Worm (Caenorhabditis elegans) whole organism, young adult: ENCODE measurements around the gene Y69A2AR.32.

ENCODE experiments used
- C17E4.6 ChIP-seq: fragments of 200-800 bp; sonication (Bioruptor generic); IDR thresholded peaks from 2 replicates; pipeline ENCODE4 v1.3.6; 2022; ENCODE audit warnings: missing genetic modification reagents, missing genetic modification characterization, missing compliant biosample characterization
- F10E7.11 ChIP-seq: sonication (generic microtip); optimal IDR thresholded peaks from 2 replicates; lab custom pipeline; 2017; ENCODE audit warnings: mild to moderate bottlenecking, missing genetic modification characterization, moderate library complexity, missing compliant biosample characterization
- F23B12.7 ChIP-seq: sonication (generic microtip); optimal IDR thresholded peaks from 2 replicates; lab custom pipeline; 2017; ENCODE audit warnings: missing genetic modification characterization, mild to moderate bottlenecking, missing compliant biosample characterization, antibody characterized with exemption, moderate library complexity; ENCODE audit not compliant: insufficient read depth
- F33H1.4 ChIP-seq: fragments of 200-800 bp; sonication (Bioruptor generic); IDR thresholded peaks from 2 replicates; pipeline ENCODE4 v1.3.6; 2022; ENCODE audit warnings: missing genetic modification reagents, missing genetic modification characterization, missing compliant biosample characterization
- F49E8.2 ChIP-seq: sonication (generic microtip); optimal IDR thresholded peaks from 3 replicates; lab custom pipeline; 2017; ENCODE audit warnings: missing genetic modification characterization, mild to moderate bottlenecking, missing compliant biosample characterization, antibody characterized with exemption, moderate library complexity; ENCODE audit not compliant: insufficient read depth
- F55B11.4 ChIP-seq: sonication (generic microtip); optimal IDR thresholded peaks from 2 replicates; lab custom pipeline; 2016; ENCODE audit warnings: missing compliant biosample characterization, missing genetic modification characterization, borderline replicate concordance; ENCODE audit not compliant: insufficient read depth
- Y53G8AR.9 ChIP-seq: fragments of 200-800 bp; sonication (Bioruptor generic); conservative IDR thresholded peaks from 2 replicates; pipeline ENCODE4 v1.3.6; 2022; ENCODE audit warnings: missing genetic modification reagents, missing genetic modification characterization, missing compliant biosample characterization
- Y67H2A.10 ChIP-seq: fragments of 200-800 bp; sonication (Bioruptor generic); conservative IDR thresholded peaks from 2 replicates; pipeline ENCODE4 v1.3.6; 2022; ENCODE audit warnings: missing genetic modification reagents, missing genetic modification characterization, missing compliant biosample characterization
- attf-3 ChIP-seq: fragments of 200-800 bp; sonication (Bioruptor generic); conservative IDR thresholded peaks from 2 replicates; pipeline ENCODE4 v1.3.6; 2022; ENCODE audit warnings: missing genetic modification reagents, missing genetic modification characterization, missing compliant biosample characterization
- attf-6 ChIP-seq: fragments of 200-800 bp; sonication (Bioruptor generic); IDR thresholded peaks from 2 replicates; pipeline ENCODE4 v1.3.6; 2022; ENCODE audit warnings: missing genetic modification reagents, missing genetic modification characterization, missing compliant biosample characterization
- bed-1 ChIP-seq: fragments of 200-800 bp; sonication (Bioruptor generic); IDR thresholded peaks from 2 replicates; pipeline ENCODE4 v1.3.6; 2022; ENCODE audit warnings: missing genetic modification reagents, missing genetic modification characterization, missing compliant biosample characterization
- cebp-1 ChIP-seq, 2 experiments: fragments of 200-800 bp in 1 of 2; sonication (Bioruptor generic) in 1 of 2; sonication (generic microtip) in 1 of 2; IDR thresholded peaks in 1 of 2; optimal IDR thresholded peaks in 1 of 2; 2 replicates each; pipeline versions ENCODE4 v1.3.6 to Lab custom; 2017 to 2022; ENCODE audit warnings: missing compliant biosample characterization in 2 of 2, missing genetic modification characterization in 2 of 2, mild to moderate bottlenecking in 1 of 2, missing genetic modification reagents in 1 of 2, moderate library complexity in 1 of 2
- ceh-91 ChIP-seq: fragments of 200-800 bp; sonication (Bioruptor generic); IDR thresholded peaks from 2 replicates; pipeline ENCODE4 v1.3.6; 2022; ENCODE audit warnings: missing genetic modification reagents, missing genetic modification characterization, missing compliant biosample characterization
- efl-1 ChIP-seq: fragments of 150-350 bp; optimal IDR thresholded peaks from 2 replicates; lab custom pipeline; 2014; ENCODE audit warnings: missing biosample characterization, missing genetic modification reagents, missing genetic modification characterization
- gei-17 ChIP-seq: fragments of 200-800 bp; sonication (Bioruptor generic); optimal IDR thresholded peaks from 2 replicates; lab custom pipeline; 2018; ENCODE audit warnings: mild to moderate bottlenecking, missing genetic modification characterization, missing compliant biosample characterization
- him-1 ChIP-seq: sonication (generic microtip); optimal IDR thresholded peaks from 2 replicates; lab custom pipeline; 2016; ENCODE audit warnings: missing genotype, missing genetic modification reagents, missing genetic modification characterization, missing compliant biosample characterization
- hrde-1 ChIP-seq: sonication (generic microtip); optimal IDR thresholded peaks from 2 replicates; lab custom pipeline; 2016; ENCODE audit warnings: missing genetic modification characterization, mild to moderate bottlenecking, missing compliant biosample characterization, moderate library complexity, missing genotype, missing genetic modification reagents, borderline replicate concordance
- hsf-1 ChIP-seq: fragments of 200-800 bp; sonication (Bioruptor generic); IDR thresholded peaks from 2 replicates; pipeline ENCODE4 v1.3.6; 2022; ENCODE audit warnings: missing genetic modification reagents, missing genetic modification characterization, missing compliant biosample characterization
- lag-1 ChIP-seq: fragments of 200-800 bp; sonication (Bioruptor generic); IDR thresholded peaks from 2 replicates; pipeline ENCODE4 v1.3.6; 2022; ENCODE audit warnings: missing genetic modification reagents, missing genetic modification characterization, missing compliant biosample characterization
- lin-26 ChIP-seq: fragments of 200-800 bp; sonication (Bioruptor generic); IDR thresholded peaks from 2 replicates; pipeline ENCODE4 v1.3.6; 2022; ENCODE audit warnings: missing genetic modification reagents, missing genetic modification characterization, missing compliant biosample characterization
- lin-54 ChIP-seq: fragments of 200-800 bp; sonication (Bioruptor generic); optimal IDR thresholded peaks from 2 replicates; lab custom pipeline; 2018; ENCODE audit warnings: mild to moderate bottlenecking, missing genetic modification characterization, missing compliant biosample characterization
- madf-3 ChIP-seq: fragments of 200-800 bp; sonication (Bioruptor generic); IDR thresholded peaks from 2 replicates; pipeline ENCODE4 v1.3.6; 2022; ENCODE audit warnings: missing genetic modification reagents, missing genetic modification characterization, missing compliant biosample characterization
- madf-8 ChIP-seq: fragments of 200-800 bp; sonication (Bioruptor generic); conservative IDR thresholded peaks from 2 replicates; pipeline ENCODE4 v1.3.6; 2022; ENCODE audit warnings: missing genetic modification reagents, missing genetic modification characterization, missing compliant biosample characterization
- mxl-1 ChIP-seq: sonication (generic microtip); optimal IDR thresholded peaks from 2 replicates; lab custom pipeline; 2016; ENCODE audit warnings: missing genetic modification characterization, missing compliant biosample characterization
- nhr-179 ChIP-seq: sonication (generic microtip); optimal IDR thresholded peaks from 2 replicates; lab custom pipeline; 2016; ENCODE audit warnings: mild to moderate bottlenecking, missing genetic modification characterization, missing compliant biosample characterization
- snpc-1.3 ChIP-seq: sonication (generic microtip); optimal IDR thresholded peaks from 2 replicates; lab custom pipeline; 2017; ENCODE audit warnings: missing genetic modification characterization, mild to moderate bottlenecking, missing compliant biosample characterization, antibody characterized with exemption, moderate library complexity, missing genotype, missing genetic modification reagents; ENCODE audit not compliant: insufficient read depth
- snpc-3.4 ChIP-seq: sonication (generic microtip); optimal IDR thresholded peaks from 2 replicates; lab custom pipeline; 2017; ENCODE audit warnings: missing genetic modification characterization, mild to moderate bottlenecking, missing compliant biosample characterization, antibody characterized with exemption, moderate library complexity, missing genotype, missing genetic modification reagents
- tbp1 ChIP-seq: fragments of 200-800 bp; sonication (Bioruptor generic); optimal IDR thresholded peaks from 2 replicates; lab custom pipeline; 2018; ENCODE audit warnings: mild to moderate bottlenecking, missing genetic modification characterization, missing compliant biosample characterization
- xnd-1 ChIP-seq: sonication (generic microtip); optimal IDR thresholded peaks from 2 replicates; lab custom pipeline; 2016; ENCODE audit warnings: missing genotype, missing genetic modification reagents, missing genetic modification characterization, missing compliant biosample characterization
- ztf-18 ChIP-seq: sonication (generic microtip); optimal IDR thresholded peaks from 2 replicates; lab custom pipeline; 2016; ENCODE audit warnings: missing genotype, mild to moderate bottlenecking, missing genetic modification characterization, missing compliant biosample characterization
- ztf-25 ChIP-seq: fragments of 200-800 bp; sonication (Bioruptor generic); IDR thresholded peaks from 2 replicates; pipeline ENCODE4 v1.3.6; 2022; ENCODE audit warnings: missing genetic modification reagents, missing genetic modification characterization, missing compliant biosample characterization

Gene Y69A2AR.32

DNA sequence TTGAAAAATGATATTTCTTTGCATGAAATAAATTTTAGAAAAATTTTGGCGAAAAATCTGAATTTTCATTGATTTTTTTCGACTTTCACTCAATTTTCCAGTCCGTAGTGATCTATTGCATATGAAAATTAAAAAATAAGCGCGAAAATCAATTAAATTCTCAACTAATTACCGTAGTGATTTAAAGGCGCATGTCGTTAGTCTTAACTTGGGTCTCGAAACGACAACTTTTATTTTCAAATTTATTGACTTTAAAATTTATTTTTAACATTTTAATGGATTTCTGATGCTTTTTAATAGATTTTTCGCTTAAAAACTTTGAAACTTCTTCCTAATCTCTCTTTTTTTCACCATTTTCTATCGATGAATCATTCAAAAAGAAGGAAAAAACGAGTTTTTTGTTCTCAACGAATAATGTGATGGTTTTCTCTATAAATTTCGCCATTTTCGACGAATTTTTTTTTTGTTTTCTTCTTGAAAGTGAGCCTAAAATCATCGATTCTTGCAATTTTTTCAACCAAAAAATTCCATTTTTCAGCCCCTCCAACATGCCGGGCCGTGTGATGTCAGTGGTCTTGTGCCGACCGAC lies 2.6 kb upstream of the Y69A2AR.32 start, which contains the start of gene vamp-7 (continued):
- TF ChIP-seq snpc-3.4 (tag; lab: Kevin White, UChicago), result peak; percentile 59
- no peak for TF ChIP-seq F23B12.7 (tag; lab: Kevin White, UChicago)
- no peak for TF ChIP-seq Y53G8AR.9 (GFP tag; lab: Robert Waterston, UW)
- peak; percentile 72 for TF ChIP-seq lin-54
- TF ChIP-seq madf-3, result peak; percentile 56; the same call in 1 of the 2 replicates
- peak; percentile 55; the same call in 1 of the 2 replicates for TF ChIP-seq attf-3
- TF ChIP-seq F49E8.2 (tag; lab: Kevin White, UChicago), result peak; percentile 55
- peak; percentile 91 for TF ChIP-seq xnd-1 (tag; lab: Kevin White, UChicago)
- TF ChIP-seq Y67H2A.10 (GFP tag; lab: Robert Waterston, UW), result no peak
- TF ChIP-seq lin-26, result 0 out of 2 replicates have a peak, but pooled peaks have one; percentile 14
- peak; percentile 1 for TF ChIP-seq him-1 (tag; lab: Kevin White, UChicago)
- TF ChIP-seq F33H1.4 (GFP tag; lab: Robert Waterston, UW), result peak; percentile 91
- peak; percentile 53; the same call in 1 of the 2 replicates for TF ChIP-seq ceh-91 (GFP tag; lab: Robert Waterston, UW)
- TF ChIP-seq gei-17, result no peak
- no peak for TF ChIP-seq cebp-1 (GFP tag; IDR thresholded peaks at IDR 0.05; lab: Robert Waterston, UW)
- peak; percentile 42 for TF ChIP-seq cebp-1 (tag; optimal IDR thresholded peaks at IDR 0.05; lab: Kevin White, UChicago)
- no peak for TF ChIP-seq lag-1 (GFP tag; lab: Robert Waterston, UW)
- TF ChIP-seq F10E7.11 (tag; lab: Kevin White, UChicago), result peak; percentile 49
- peak; percentile 51 for TF ChIP-seq snpc-1.3 (tag; lab: Kevin White, UChicago)
- peak; percentile 13 for TF ChIP-seq hrde-1 (tag; lab: Kevin White, UChicago)
- TF ChIP-seq nhr-179 (tag; lab: Kevin White, UChicago), result no peak
- TF ChIP-seq attf-6, result peak; percentile 56; the same call in 1 of the 2 replicates
- TF ChIP-seq bed-1, result 0 out of 2 replicates have a peak, but pooled peaks have one; percentile 71
- peak; percentile 19 for TF ChIP-seq tbp1 (GFP tag; lab: Kevin White, UChicago)
- 0 out of 2 replicates have a peak, but pooled peaks have one; percentile 29 for TF ChIP-seq ztf-25 (GFP tag; lab: Robert Waterston, UW)
- TF ChIP-seq hsf-1 (GFP tag; lab: Robert Waterston, UW), result peak; percentile 65

DNA sequence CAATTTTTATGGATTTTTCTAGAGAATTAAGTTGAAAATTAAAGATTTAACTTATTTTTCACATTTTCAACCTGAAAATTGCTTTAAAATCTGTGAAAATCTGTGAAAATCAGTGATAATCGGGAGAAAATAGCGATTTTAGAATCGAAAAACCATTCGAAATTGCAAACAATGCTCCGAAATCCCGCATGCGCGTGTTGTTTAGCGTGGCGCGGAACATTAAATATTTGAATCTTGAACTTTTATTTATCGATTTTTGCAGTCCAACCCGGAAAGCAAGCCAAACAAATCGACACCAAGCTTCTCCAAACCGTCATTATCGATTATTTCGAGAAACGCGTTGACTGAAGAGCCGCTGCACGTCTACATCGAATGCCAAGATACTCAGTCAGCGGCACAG lies 738 bp downstream of the Y69A2AR.32 start:
- TF ChIP-seq C17E4.6 (GFP tag; lab: Robert Waterston, UW), result no peak
- peak; percentile 87 for TF ChIP-seq attf-3
- TF ChIP-seq mxl-1 (tag; lab: Kevin White, UChicago), result no peak
- TF ChIP-seq ztf-18, result no peak
- no peak for TF ChIP-seq madf-8 (GFP tag; lab: Robert Waterston, UW)
- TF ChIP-seq, all 124 proteins: peak for 1

DNA sequence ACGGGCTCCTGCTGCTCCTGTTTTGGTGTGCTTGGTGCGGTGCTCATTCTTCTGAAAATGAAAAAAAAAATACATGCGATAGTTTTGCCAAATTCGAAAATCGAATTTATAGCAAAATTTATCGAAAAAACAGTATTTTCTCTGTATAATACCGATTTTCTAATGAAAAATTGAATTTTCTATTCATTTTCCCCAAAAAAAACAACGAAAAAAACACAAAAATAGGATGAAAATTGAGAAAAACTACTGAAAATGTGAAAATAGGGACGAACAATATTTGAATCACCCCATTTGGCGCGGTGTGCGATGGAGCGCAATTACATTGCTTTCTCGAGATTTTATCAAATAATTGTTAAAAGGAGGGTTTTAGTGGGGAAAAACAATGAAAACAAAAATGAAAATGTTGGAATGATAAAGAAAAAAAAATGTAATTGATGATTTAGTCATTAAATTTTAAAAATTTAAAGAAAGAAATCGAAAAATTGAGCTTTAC lies 2.8 kb downstream of the Y69A2AR.32 start, which contains the start of gene Y69A2AR.28:
TSS of gene Y69A2AR.28 (minus strand) at position 51 of the 493 bp plus-strand sequence.
- TF ChIP-seq efl-1 (GFP tag; lab: Kevin White, UChicago), result peak; percentile 57
- no peak for TF ChIP-seq F55B11.4
